Fruit fly (Drosophila melanogaster) whole organism, prepupa: ENCODE measurements around the gene CG14452.

ENCODE experiments used
- Blimp-1 ChIP-seq: fragments of 200-800 bp; sonication (Bioruptor generic); optimal IDR thresholded peaks from 3 replicates; lab custom pipeline; 2017; ENCODE audit warnings: missing biosample characterization, missing genetic modification characterization, mild to moderate bottlenecking, moderate library complexity, missing genetic modification reagents
- CG10631 ChIP-seq: fragments of 200-800 bp; sonication (Bioruptor generic); optimal IDR thresholded peaks from 2 replicates; lab custom pipeline; 2016; ENCODE audit warnings: missing biosample characterization, missing genetic modification characterization
- CG10669 ChIP-seq: fragments of 200-800 bp; sonication (Bioruptor generic); optimal IDR thresholded peaks from 3 replicates; lab custom pipeline; 2018; ENCODE audit warnings: missing biosample characterization, mild to moderate bottlenecking, missing genetic modification characterization, moderate library complexity
- CG11762 ChIP-seq: fragments of 200-800 bp; sonication (Bioruptor generic); optimal IDR thresholded peaks from 3 replicates; lab custom pipeline; 2016; ENCODE audit warnings: missing biosample characterization, missing genetic modification characterization; ENCODE audit not compliant: insufficient read depth
- CG11902 ChIP-seq: fragments of 200-800 bp; sonication (Bioruptor generic); optimal IDR thresholded peaks from 3 replicates; lab custom pipeline; 2016; ENCODE audit warnings: missing biosample characterization, missing genetic modification characterization
- CG15336 ChIP-seq: fragments of 200-800 bp; sonication (Bioruptor generic); IDR thresholded peaks from 2 replicates; pipeline ENCODE4 v1.3.6; 2022; ENCODE audit warnings: missing biosample characterization, missing genetic modification characterization
- CG1621 ChIP-seq: fragments of 200-800 bp; sonication (Bioruptor generic); optimal IDR thresholded peaks from 3 replicates; lab custom pipeline; 2018; ENCODE audit warnings: missing biosample characterization, mild to moderate bottlenecking, missing genetic modification characterization
- CG16779 ChIP-seq: fragments of 200-800 bp; sonication (Bioruptor generic); optimal IDR thresholded peaks from 3 replicates; lab custom pipeline; 2017; ENCODE audit warnings: missing biosample characterization, mild to moderate bottlenecking, missing genetic modification characterization
- CG3032 ChIP-seq: fragments of 200-800 bp; optimal IDR thresholded peaks from 2 replicates; lab custom pipeline; 2019; ENCODE audit warnings: missing biosample characterization, mild to moderate bottlenecking, missing genetic modification characterization, moderate library complexity
- CG34406 ChIP-seq: fragments of 200-800 bp; sonication (Bioruptor generic); optimal IDR thresholded peaks from 3 replicates; lab custom pipeline; 2016; ENCODE audit warnings: missing biosample characterization, missing genetic modification characterization
- CG6163 ChIP-seq: fragments of 200-800 bp; sonication (Bioruptor generic); IDR thresholded peaks from 3 replicates; pipeline ENCODE4 v1.3.6; 2022; ENCODE audit warnings: missing biosample characterization, missing genetic modification characterization
- CG6276 ChIP-seq: fragments of 200-800 bp; sonication (Bioruptor generic); optimal IDR thresholded peaks from 2 replicates; lab custom pipeline; 2017; ENCODE audit warnings: missing biosample characterization, mild to moderate bottlenecking, missing genetic modification characterization
- CG6792 ChIP-seq: fragments of 200-800 bp; sonication (Bioruptor generic); optimal IDR thresholded peaks from 3 replicates; lab custom pipeline; 2016; ENCODE audit warnings: missing biosample characterization, missing genetic modification characterization
- CG6808 ChIP-seq: fragments of 200-800 bp; sonication (Bioruptor generic); optimal IDR thresholded peaks from 3 replicates; lab custom pipeline; 2017; ENCODE audit warnings: missing biosample characterization, missing genetic modification characterization, mild to moderate bottlenecking, moderate library complexity, missing genetic modification reagents
- CG6854 ChIP-seq: fragments of 200-800 bp; sonication (Bioruptor generic); optimal IDR thresholded peaks from 2 replicates; lab custom pipeline; 2017; ENCODE audit warnings: missing biosample characterization, mild to moderate bottlenecking, missing genetic modification characterization
- CG7368 ChIP-seq: fragments of 200-800 bp; sonication (Bioruptor generic); optimal IDR thresholded peaks from 3 replicates; lab custom pipeline; 2016; ENCODE audit warnings: missing biosample characterization, missing genetic modification characterization
- CG9139 ChIP-seq: fragments of 200-800 bp; sonication (Bioruptor generic); optimal IDR thresholded peaks from 3 replicates; lab custom pipeline; 2017; ENCODE audit warnings: missing biosample characterization, mild to moderate bottlenecking, missing genetic modification characterization
- Eip78C ChIP-seq: fragments of 200-800 bp; sonication (Bioruptor generic); peaks from one replicate; lab custom pipeline; 2016; ENCODE audit warnings: missing biosample characterization, missing genetic modification characterization
- Eip93F ChIP-seq: fragments of 200-800 bp; sonication (Bioruptor generic); optimal IDR thresholded peaks from 2 replicates; lab custom pipeline; 2016; ENCODE audit warnings: missing biosample characterization, mild to moderate bottlenecking, missing genetic modification characterization
- Ets21C ChIP-seq: fragments of 200-800 bp; sonication (Bioruptor generic); optimal IDR thresholded peaks from 3 replicates; lab custom pipeline; 2016; ENCODE audit warnings: missing biosample characterization, missing genetic modification characterization
- Hr39 ChIP-seq: fragments of 200-800 bp; sonication (Bioruptor generic); optimal IDR thresholded peaks from 2 replicates; lab custom pipeline; 2016; ENCODE audit warnings: missing biosample characterization, missing genetic modification characterization
- Lpt ChIP-seq: fragments of 200-800 bp; sonication (Bioruptor generic); optimal IDR thresholded peaks from 3 replicates; lab custom pipeline; 2016; ENCODE audit warnings: missing biosample characterization, missing genetic modification characterization
- achi ChIP-seq: fragments of 200-800 bp; sonication (Bioruptor generic); optimal IDR thresholded peaks from 3 replicates; lab custom pipeline; 2016; ENCODE audit warnings: missing biosample characterization, missing genetic modification characterization
- dsx ChIP-seq: fragments of 200-800 bp; optimal IDR thresholded peaks from 3 replicates; lab custom pipeline; 2019; ENCODE audit warnings: missing biosample characterization, mild to moderate bottlenecking, missing genetic modification characterization, moderate library complexity; ENCODE audit not compliant: poor library complexity, severe bottlenecking
- eg ChIP-seq: fragments of 200-800 bp; sonication (Bioruptor generic); IDR thresholded peaks from 3 replicates; pipeline ENCODE4 v1.3.6; 2022; ENCODE audit warnings: missing biosample characterization, missing genetic modification characterization
- esn ChIP-seq: fragments of 200-800 bp; sonication (Bioruptor generic); optimal IDR thresholded peaks from 2 replicates; lab custom pipeline; 2016; ENCODE audit warnings: missing biosample characterization, mild to moderate bottlenecking, missing genetic modification characterization, moderate library complexity
- fd59A ChIP-seq: fragments of 200-800 bp; sonication (Bioruptor generic); optimal IDR thresholded peaks from 2 replicates; lab custom pipeline; 2017; ENCODE audit warnings: missing biosample characterization, mild to moderate bottlenecking, missing genetic modification characterization, missing genetic modification reagents
- fd85E ChIP-seq: fragments of 200-800 bp; sonication (Bioruptor generic); optimal IDR thresholded peaks from 3 replicates; lab custom pipeline; 2016; ENCODE audit warnings: missing biosample characterization, missing genetic modification characterization
- fkh ChIP-seq: fragments of 200-800 bp; sonication (Bioruptor generic); optimal IDR thresholded peaks from 3 replicates; lab custom pipeline; 2017; ENCODE audit warnings: missing biosample characterization, mild to moderate bottlenecking, missing genetic modification characterization, moderate library complexity
- net ChIP-seq: fragments of 200-800 bp; sonication (Bioruptor generic); optimal IDR thresholded peaks from 3 replicates; lab custom pipeline; 2016; ENCODE audit warnings: missing biosample characterization, missing genetic modification characterization
- pdm3 ChIP-seq: fragments of 200-800 bp; sonication (Bioruptor generic); optimal IDR thresholded peaks from 3 replicates; lab custom pipeline; 2016; ENCODE audit warnings: missing biosample characterization, missing genetic modification characterization
- salr ChIP-seq, 2 experiments: fragments of 200-800 bp; sonication (Bioruptor generic); optimal IDR thresholded peaks; 3 replicates each; lab custom pipeline; 2016 to 2018; ENCODE audit warnings: missing biosample characterization in 2 of 2, missing genetic modification characterization in 2 of 2, mild to moderate bottlenecking in 1 of 2
- spab ChIP-seq: fragments of 200-800 bp; sonication (Bioruptor generic); optimal IDR thresholded peaks from 2 replicates; lab custom pipeline; 2017; ENCODE audit warnings: missing biosample characterization, mild to moderate bottlenecking, missing genetic modification characterization, missing genetic modification reagents
- ss ChIP-seq, 2 experiments: fragments of 200-800 bp; sonication (Bioruptor generic); optimal IDR thresholded peaks; 2 replicates in 1 of 2; 3 replicates in 1 of 2; lab custom pipeline; 2017 to 2018; ENCODE audit warnings: mild to moderate bottlenecking in 2 of 2, missing biosample characterization in 2 of 2, missing genetic modification characterization in 2 of 2, moderate library complexity in 1 of 2
- svp ChIP-seq: fragments of 200-800 bp; sonication (Bioruptor generic); peaks from one replicate; lab custom pipeline; 2016; ENCODE audit warnings: missing biosample characterization, missing genetic modification characterization
- topi ChIP-seq: fragments of 200-800 bp; sonication (Bioruptor generic); optimal IDR thresholded peaks from 3 replicates; lab custom pipeline; 2016; ENCODE audit warnings: missing biosample characterization, missing genetic modification characterization
- vri ChIP-seq: fragments of 200-800 bp; sonication (Bioruptor generic); optimal IDR thresholded peaks from 3 replicates; lab custom pipeline; 2016; ENCODE audit warnings: missing biosample characterization, mild to moderate bottlenecking, missing genetic modification characterization

The CG14452 gene

dm6 chr3L:22724046-22724771, 28.5 kb downstream of the CG14452 start:
- TF ChIP-seq fd59A (no peak), CG1621 (tag; lab: Kevin White, UChicago) (peak; percentile 21), Eip78C (GFP tag; lab: Kevin White, UChicago) (peak; percentile 42)

dm6 chr3L:22727739-22728335, 32.1 kb downstream of the CG14452 start, which contains the start of the genes CG14450 and CG11367:
TSS of gene CG14450 (minus strand) at chr3L:22727789.
TSS of gene CG11367 (plus strand) at chr3L:22728111.
- peak; percentile 16 for TF ChIP-seq esn
- TF ChIP-seq CG3032 = no peak
- no peak for TF ChIP-seq svp (GFP tag; lab: Kevin White, UChicago)
- peak; percentile 41 for TF ChIP-seq Eip93F (GFP tag; lab: Kevin White, UChicago)
- peak; percentile 92 for TF ChIP-seq Blimp-1 (GFP tag; lab: Kevin White, UChicago)
- TF ChIP-seq CG11902 (GFP tag; lab: Kevin White, UChicago) = no peak
- peak; percentile 53 for TF ChIP-seq CG6854 (GFP tag; lab: Kevin White, UChicago)
- no peak for TF ChIP-seq salr (GFP tag; optimal IDR thresholded peaks at IDR 0.05; lab: Kevin White, UChicago)
- peak; percentile 50 for TF ChIP-seq dsx (GFP tag; lab: Kevin White, UChicago)
- no peak for TF ChIP-seq vri
- no peak for TF ChIP-seq fd85E (GFP tag; lab: Kevin White, UChicago)
- TF ChIP-seq CG10631 (GFP tag; lab: Kevin White, UChicago) = no peak
- TF ChIP-seq Lpt = no peak
- TF ChIP-seq CG34406 (GFP tag; lab: Kevin White, UChicago) = no peak
- no peak for TF ChIP-seq CG11762 (GFP tag; lab: Kevin White, UChicago)
- TF ChIP-seq Ets21C (GFP tag; lab: Kevin White, UChicago) = no peak
- TF ChIP-seq Eip78C (GFP tag; lab: Kevin White, UChicago) = peak; percentile 83
- no peak for TF ChIP-seq CG10669 (GFP tag; lab: Kevin White, UChicago)
- peak; percentile 33 for TF ChIP-seq net (GFP tag; lab: Kevin White, UChicago)
- TF ChIP-seq CG6163 = peak; percentile 52; the same call in 1 of the 3 replicates
- no peak for TF ChIP-seq CG1621 (tag; lab: Kevin White, UChicago)
- TF ChIP-seq spab (GFP tag; lab: Kevin White, UChicago) = no peak
- 0 out of 3 replicates have a peak, but pooled peaks have one; percentile 17 for TF ChIP-seq eg (GFP tag; lab: Robert Waterston, UW)
- peak; percentile 33; the same call in 1 of the 2 replicates for TF ChIP-seq CG15336
- TF ChIP-seq fkh = peak; percentile 40
- TF ChIP-seq achi (GFP tag; lab: Kevin White, UChicago) = peak; percentile 35
- TF ChIP-seq pdm3 (GFP tag; lab: Kevin White, UChicago) = no peak
- TF ChIP-seq CG6808 (GFP tag; lab: Kevin White, UChicago) = peak; percentile 40

DNA sequence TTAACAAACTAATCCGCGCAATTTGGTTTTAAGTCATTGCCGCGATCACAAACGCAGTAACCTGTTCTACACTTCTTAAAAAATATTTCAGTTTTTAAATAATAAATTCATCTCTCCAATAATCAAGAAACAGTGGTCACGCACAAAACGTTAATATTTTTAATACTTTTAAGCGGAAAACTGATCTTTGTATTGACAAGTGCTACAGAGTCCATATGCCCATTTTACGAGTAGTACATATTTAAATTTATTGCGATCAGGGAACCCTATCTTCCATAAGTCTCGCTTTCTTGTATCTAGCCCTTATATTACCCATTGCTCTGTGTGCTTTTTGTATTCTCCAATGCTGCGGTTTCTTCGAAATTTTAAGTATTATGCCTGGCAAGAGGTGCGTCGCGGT, 33.7 kb downstream of the CG14452 start, which contains the start of gene CG32454:
CG32454 (plus strand) TSS at position 301 of the 400 bp plus-strand sequence.
- no peak for TF ChIP-seq fd59A
- TF ChIP-seq CG16779 (tag; lab: Kevin White, UChicago) = no peak
- no peak for TF ChIP-seq Lpt
- TF ChIP-seq CG7368 (GFP tag; lab: Kevin White, UChicago) = no peak
- no peak for TF ChIP-seq ss (GFP tag; optimal IDR thresholded peaks at IDR 0.05; lab: Kevin White, UChicago)
- no peak for TF ChIP-seq CG34406 (GFP tag; lab: Kevin White, UChicago)
- no peak for TF ChIP-seq CG6792 (GFP tag; lab: Kevin White, UChicago)
- TF ChIP-seq svp (GFP tag; lab: Kevin White, UChicago) = no peak
- TF ChIP-seq CG6276 = no peak
- TF ChIP-seq topi (GFP tag; lab: Kevin White, UChicago) = no peak
- TF ChIP-seq Hr39 = no peak
- TF ChIP-seq pdm3 (GFP tag; lab: Kevin White, UChicago) = no peak
- no peak for TF ChIP-seq CG1621 (tag; lab: Kevin White, UChicago)
- TF ChIP-seq CG9139 (GFP tag; lab: Kevin White, UChicago) = no peak
- TF ChIP-seq spab (GFP tag; lab: Kevin White, UChicago) = no peak
